Fruit fly (Drosophila melanogaster) whole organism, embryonic: Measurements from ENCODE around the gene CG2854.

Experiments
- Abd-B ChIP-seq: fragments of 200-800 bp; sonication (Bioruptor generic); optimal IDR thresholded peaks from 2 replicates; lab custom pipeline; 2018; ENCODE audit warnings: missing biosample characterization, mild to moderate bottlenecking, missing genetic modification characterization, moderate library complexity
- Atf-2 ChIP-seq: fragments of 200-800 bp; sonication (Bioruptor generic); optimal IDR thresholded peaks from 2 replicates; lab custom pipeline; 2016; ENCODE audit warnings: missing biosample characterization, missing genetic modification characterization
- CG1024 ChIP-seq: fragments of 200-800 bp; sonication (Bioruptor generic); IDR thresholded peaks from 2 replicates; pipeline ENCODE4 v1.3.6; 2022; ENCODE audit warnings: missing biosample characterization, missing genetic modification characterization
- CG11695 ChIP-seq: fragments of 200-800 bp; sonication (Bioruptor generic); IDR thresholded peaks from 3 replicates; pipeline ENCODE4 v1.3.6; 2022; ENCODE audit warnings: missing biosample characterization, missing genetic modification characterization
- CG15479 ChIP-seq: fragments of 200-800 bp; sonication (Bioruptor generic); optimal IDR thresholded peaks from 3 replicates; lab custom pipeline; 2019; ENCODE audit warnings: missing biosample characterization, mild to moderate bottlenecking, missing genetic modification characterization, moderate library complexity
- CG15601 ChIP-seq: fragments of 200-800 bp; sonication (Bioruptor generic); optimal IDR thresholded peaks from 3 replicates; lab custom pipeline; 2019; ENCODE audit warnings: missing biosample characterization, mild to moderate bottlenecking, missing genetic modification characterization, moderate library complexity
- CG1647 ChIP-seq: fragments of 200-800 bp; sonication (Bioruptor generic); optimal IDR thresholded peaks from 3 replicates; lab custom pipeline; 2016; ENCODE audit warnings: missing biosample characterization, missing genetic modification characterization
- CG16863 ChIP-seq: fragments of 200-800 bp; sonication (Bioruptor generic); optimal IDR thresholded peaks from 3 replicates; lab custom pipeline; 2016; ENCODE audit warnings: missing biosample characterization, missing genetic modification characterization
- CG18619 ChIP-seq: fragments of 200-800 bp; sonication (Bioruptor generic); optimal IDR thresholded peaks from 3 replicates; lab custom pipeline; 2017; ENCODE audit warnings: missing biosample characterization, mild to moderate bottlenecking, missing genetic modification characterization
- CG2120 ChIP-seq: fragments of 200-800 bp; sonication (Bioruptor generic); optimal IDR thresholded peaks from 3 replicates; lab custom pipeline; 2016; ENCODE audit warnings: missing biosample characterization, missing genetic modification characterization
- CG2199 ChIP-seq: fragments of 200-800 bp; sonication (Bioruptor generic); IDR thresholded peaks from 3 replicates; pipeline ENCODE4 v1.3.6; 2022; ENCODE audit warnings: missing biosample characterization, missing genetic modification characterization
- CG2202 ChIP-seq: fragments of 200-800 bp; sonication (Bioruptor generic); optimal IDR thresholded peaks from 2 replicates; lab custom pipeline; 2018; ENCODE audit warnings: missing biosample characterization, mild to moderate bottlenecking, missing genetic modification characterization
- CG32772 ChIP-seq: fragments of 200-800 bp; sonication (Bioruptor generic); IDR thresholded peaks from 2 replicates; pipeline ENCODE4 v1.3.6; 2022; ENCODE audit warnings: missing biosample characterization, missing genetic modification characterization
- CG34224 ChIP-seq: fragments of 200-800 bp; sonication (Bioruptor generic); IDR thresholded peaks from 3 replicates; pipeline ENCODE4 v1.3.6; 2022; ENCODE audit warnings: missing biosample characterization, missing genetic modification characterization; ENCODE audit not compliant: partially characterized antibody
- CG3847 ChIP-seq: fragments of 200-800 bp; sonication (Bioruptor generic); IDR thresholded peaks from 2 replicates; pipeline ENCODE4 v1.3.6; 2022; ENCODE audit warnings: missing biosample characterization, missing genetic modification characterization
- CG4730 ChIP-seq: fragments of 200-800 bp; sonication (Bioruptor generic); IDR thresholded peaks from 2 replicates; pipeline ENCODE4 v1.3.6; 2022; ENCODE audit warnings: missing biosample characterization, missing genetic modification characterization
- CG6683 ChIP-seq: fragments of 200-800 bp; sonication (Bioruptor generic); optimal IDR thresholded peaks from 2 replicates; lab custom pipeline; 2017; ENCODE audit warnings: missing biosample characterization, mild to moderate bottlenecking, missing genetic modification characterization, missing genetic modification reagents
- CG7271 ChIP-seq: fragments of 200-800 bp; sonication (Bioruptor generic); optimal IDR thresholded peaks from 2 replicates; lab custom pipeline; 2018; ENCODE audit warnings: missing biosample characterization, mild to moderate bottlenecking, missing genetic modification characterization, moderate library complexity
- CG7745 ChIP-seq: fragments of 200-800 bp; sonication (Bioruptor generic); optimal IDR thresholded peaks from 2 replicates; lab custom pipeline; 2018; ENCODE audit warnings: missing biosample characterization, mild to moderate bottlenecking, missing genetic modification characterization, moderate library complexity
- CG8359 ChIP-seq: fragments of 200-800 bp; sonication (Bioruptor generic); optimal IDR thresholded peaks from 2 replicates; lab custom pipeline; 2017; ENCODE audit warnings: missing biosample characterization, mild to moderate bottlenecking, missing genetic modification characterization, borderline replicate concordance
- CG8478 ChIP-seq: fragments of >200 bp; optimal IDR thresholded peaks from 2 replicates; lab custom pipeline; 2018
- CkIIα-i1 ChIP-seq: fragments of 200-800 bp; sonication (Bioruptor generic); IDR thresholded peaks from 2 replicates; pipeline ENCODE4 v1.3.6; 2022; ENCODE audit warnings: missing biosample characterization, missing genetic modification characterization
- Dip3 ChIP-seq: fragments of 200-800 bp; sonication (Bioruptor generic); optimal IDR thresholded peaks from 3 replicates; lab custom pipeline; 2016; ENCODE audit warnings: missing biosample characterization, missing genetic modification characterization
- Dll ChIP-seq: fragments of 200-800 bp; sonication (Bioruptor generic); IDR thresholded peaks from 4 replicates; pipeline ENCODE4 v1.3.6; 2022; ENCODE audit warnings: missing biosample characterization, missing genetic modification characterization; ENCODE audit not compliant: partially characterized antibody
- Dref ChIP-seq: fragments of 200-800 bp; sonication (Bioruptor generic); IDR thresholded peaks from 2 replicates; pipeline ENCODE4 v1.3.6; 2022; ENCODE audit warnings: missing biosample characterization, missing genetic modification characterization
- Hey ChIP-seq: fragments of 200-800 bp; sonication (Bioruptor generic); optimal IDR thresholded peaks from 3 replicates; lab custom pipeline; 2018; ENCODE audit warnings: missing biosample characterization, mild to moderate bottlenecking, missing genetic modification characterization
- HmgD ChIP-seq: fragments of 200-800 bp; sonication (Bioruptor generic); optimal IDR thresholded peaks from 3 replicates; lab custom pipeline; 2016; ENCODE audit warnings: missing biosample characterization, missing genetic modification characterization
- NfI ChIP-seq: fragments of 200-800 bp; sonication (Bioruptor generic); optimal IDR thresholded peaks from 3 replicates; lab custom pipeline; 2018; ENCODE audit warnings: missing biosample characterization, mild to moderate bottlenecking, missing genetic modification characterization, moderate library complexity
- Oli ChIP-seq: fragments of 200-800 bp; sonication (Bioruptor generic); optimal IDR thresholded peaks from 2 replicates; lab custom pipeline; 2018; ENCODE audit warnings: missing biosample characterization, mild to moderate bottlenecking, missing genetic modification characterization, moderate library complexity
- Taf1 ChIP-seq: fragments of 200-800 bp; sonication (Bioruptor generic); IDR thresholded peaks from 2 replicates; pipeline ENCODE4 v1.3.6; 2022; ENCODE audit warnings: missing biosample characterization, missing genetic modification characterization
- Trl ChIP-seq, 3 experiments: fragments of >200 bp in 2 of 3; fragments of 200-800 bp in 1 of 3; sonication (Bioruptor generic) in 1 of 3; optimal IDR thresholded peaks; 2 replicates in 1 of 3; 3 replicates in 2 of 3; lab custom pipeline; 2016 to 2017; ENCODE audit warnings: missing biosample characterization in 1 of 3, missing genetic modification characterization in 1 of 3
- Usf ChIP-seq: fragments of 200-800 bp; sonication (Bioruptor generic); optimal IDR thresholded peaks from 2 replicates; lab custom pipeline; 2017; ENCODE audit warnings: missing genotype, missing biosample characterization, missing genetic modification characterization
- Xbp1 ChIP-seq: fragments of 200-800 bp; sonication (Bioruptor generic); optimal IDR thresholded peaks from 3 replicates; lab custom pipeline; 2016; ENCODE audit warnings: missing biosample characterization, mild to moderate bottlenecking, missing genetic modification characterization
- Xrp1 ChIP-seq: fragments of 200-800 bp; sonication (Bioruptor generic); IDR thresholded peaks from 2 replicates; pipeline ENCODE4 v1.3.6; 2022; ENCODE audit warnings: missing biosample characterization, missing genetic modification characterization
- cas ChIP-seq: fragments of 200-800 bp; sonication (Bioruptor generic); IDR thresholded peaks from 2 replicates; pipeline ENCODE4 v1.3.6; 2022; ENCODE audit warnings: missing biosample characterization, missing genetic modification characterization
- esg ChIP-seq: fragments of 200-800 bp; sonication (Bioruptor generic); conservative IDR thresholded peaks from 2 replicates; pipeline ENCODE4 v1.3.6; 2022; ENCODE audit warnings: missing biosample characterization, missing genetic modification characterization
- exex ChIP-seq: fragments of 200-800 bp; sonication (Bioruptor generic); optimal IDR thresholded peaks from 4 replicates; lab custom pipeline; 2018; ENCODE audit warnings: missing biosample characterization, mild to moderate bottlenecking, missing genetic modification characterization, moderate library complexity
- fd96Cb ChIP-seq: fragments of 200-800 bp; sonication (Bioruptor generic); optimal IDR thresholded peaks from 2 replicates; lab custom pipeline; 2018; ENCODE audit warnings: missing biosample characterization, mild to moderate bottlenecking, missing genetic modification characterization, moderate library complexity
- gfzf ChIP-seq: fragments of 200-800 bp; sonication (Bioruptor generic); optimal IDR thresholded peaks from 2 replicates; lab custom pipeline; 2016; ENCODE audit warnings: missing biosample characterization, mild to moderate bottlenecking, missing genetic modification characterization, moderate library complexity
- ken ChIP-seq: fragments of 200-800 bp; sonication (Bioruptor generic); IDR thresholded peaks from 3 replicates; pipeline ENCODE4 v1.3.6; 2022; ENCODE audit warnings: missing biosample characterization, missing genetic modification characterization
- lab ChIP-seq: fragments of 200-800 bp; sonication (Bioruptor generic); optimal IDR thresholded peaks from 3 replicates; lab custom pipeline; 2017; ENCODE audit warnings: missing biosample characterization, missing genetic modification characterization, mild to moderate bottlenecking, moderate library complexity, missing genetic modification reagents
- lilli ChIP-seq: fragments of 200-800 bp; sonication (Bioruptor generic); optimal IDR thresholded peaks from 3 replicates; lab custom pipeline; 2016; ENCODE audit warnings: missing biosample characterization, missing genetic modification characterization
- lmd ChIP-seq: fragments of 200-800 bp; sonication (Bioruptor generic); IDR thresholded peaks from 2 replicates; pipeline ENCODE4 v1.3.6; 2022; ENCODE audit warnings: missing biosample characterization, missing genetic modification characterization
- mld ChIP-seq: fragments of 200-800 bp; sonication (Bioruptor generic); IDR thresholded peaks from 3 replicates; pipeline ENCODE4 v1.3.6; 2022; ENCODE audit warnings: missing biosample characterization, missing genetic modification characterization; ENCODE audit not compliant: partially characterized antibody
- phol ChIP-seq: fragments of 200-800 bp; sonication (Bioruptor generic); optimal IDR thresholded peaks from 3 replicates; lab custom pipeline; 2018; ENCODE audit warnings: missing biosample characterization, mild to moderate bottlenecking, missing genetic modification characterization, moderate library complexity
- pita ChIP-seq: fragments of 200-800 bp; sonication (Bioruptor generic); optimal IDR thresholded peaks from 2 replicates; lab custom pipeline; 2017; ENCODE audit warnings: missing biosample characterization, mild to moderate bottlenecking, missing genetic modification characterization
- trem ChIP-seq: fragments of 200-800 bp; optimal IDR thresholded peaks from 3 replicates; lab custom pipeline; 2019; ENCODE audit warnings: missing biosample characterization, mild to moderate bottlenecking, missing genetic modification characterization, moderate library complexity
- usp ChIP-seq: fragments of >200 bp; optimal IDR thresholded peaks from 2 replicates; lab custom pipeline; 2017; ENCODE audit warnings: missing biosample characterization, missing genetic modification characterization
- vvl ChIP-seq: fragments of 200-800 bp; sonication (Bioruptor generic); IDR thresholded peaks from 2 replicates; pipeline ENCODE4 v1.3.6; 2022; ENCODE audit warnings: missing biosample characterization, missing genetic modification characterization
- z ChIP-seq: fragments of 200-800 bp; sonication (Bioruptor generic); IDR thresholded peaks from 3 replicates; pipeline ENCODE4 v1.3.6; 2022; ENCODE audit warnings: missing biosample characterization, missing genetic modification characterization

CG2854 gene

dm6 chrX:2340009-2340733, 13.2 kb downstream of the CG2854 start (continued):
- TF ChIP-seq exex (tag; lab: Kevin White, UChicago) = peak; percentile 64
- TF ChIP-seq Abd-B (GFP tag; lab: Kevin White, UChicago) = peak; percentile 46
- TF ChIP-seq mld = no peak
- TF ChIP-seq CG2120 (GFP tag; lab: Kevin White, UChicago) = peak; percentile 27
- no peak for TF ChIP-seq usp (GFP tag; lab: Kevin White, UChicago)
- TF ChIP-seq esg (GFP tag; lab: Robert Waterston, UW) = no peak
- TF ChIP-seq Dref (GFP tag; lab: Robert Waterston, UW) = peak; percentile 84
- TF ChIP-seq ken (GFP tag; lab: Robert Waterston, UW) = no peak
- no peak for TF ChIP-seq Trl (optimal IDR thresholded peaks at IDR 0.05; lab: Kevin White, UChicago)
- TF ChIP-seq Trl (GFP tag; optimal IDR thresholded peaks at IDR 0.05; lab: Kevin White, UChicago) = no peak
- peak; percentile 44 for TF ChIP-seq HmgD (GFP tag; lab: Kevin White, UChicago)
- TF ChIP-seq CG32772 (GFP tag; lab: Robert Waterston, UW) = no peak
- TF ChIP-seq CG11695 = no peak
- TF ChIP-seq CkIIα-i1 (GFP tag; lab: Robert Waterston, UW) = no peak
- no peak for TF ChIP-seq CG8478 (lab: Kevin White, UChicago)
- TF ChIP-seq Xrp1 (GFP tag; lab: Robert Waterston, UW) = no peak
- TF ChIP-seq CG6683 (GFP tag; lab: Kevin White, UChicago) = no peak
- no peak for TF ChIP-seq Oli (tag; lab: Kevin White, UChicago)
- peak; percentile 40; the same call in 1 of the 2 replicates for TF ChIP-seq CG3847
- TF ChIP-seq cas (GFP tag; lab: Robert Waterston, UW) = no peak
- no peak for TF ChIP-seq CG4730 (GFP tag; lab: Robert Waterston, UW)
- TF ChIP-seq lmd (GFP tag; lab: Robert Waterston, UW) = no peak
- TF ChIP-seq Dll (GFP tag; lab: Robert Waterston, UW) = peak; percentile 66
- no peak for TF ChIP-seq CG16863 (GFP tag; lab: Kevin White, UChicago)
- no peak for TF ChIP-seq CG7271 (tag; lab: Kevin White, UChicago)
- TF ChIP-seq Dip3 (GFP tag; lab: Kevin White, UChicago) = no peak
- no peak for TF ChIP-seq fd96Cb (tag; lab: Kevin White, UChicago)
- TF ChIP-seq gfzf (GFP tag; lab: Kevin White, UChicago) = peak; percentile 54
- no peak for TF ChIP-seq lab (GFP tag; lab: Kevin White, UChicago)
- TF ChIP-seq lilli (GFP tag; lab: Kevin White, UChicago) = no peak
- no peak for TF ChIP-seq z (GFP tag; lab: Robert Waterston, UW)
- TF ChIP-seq CG1024 (GFP tag; lab: Robert Waterston, UW) = no peak
- TF ChIP-seq CG18619 = no peak
- TF ChIP-seq CG2199 (GFP tag; lab: Robert Waterston, UW) = peak; percentile 44; the same call in 1 of the 3 replicates
- peak; percentile 82 for TF ChIP-seq pita
- no peak for TF ChIP-seq Atf-2 (GFP tag; lab: Kevin White, UChicago)
- peak; percentile 25; the same call in 1 of the 2 replicates for TF ChIP-seq vvl
- peak; percentile 97 for TF ChIP-seq trem
- no peak for TF ChIP-seq CG15479 (GFP tag; lab: Kevin White, UChicago)
- no peak for TF ChIP-seq Usf (GFP tag; lab: Kevin White, UChicago)
- no peak for TF ChIP-seq CG2202
- no peak for TF ChIP-seq CG1647 (GFP tag; lab: Kevin White, UChicago)
- no peak for TF ChIP-seq Taf1 (GFP tag; lab: Robert Waterston, UW)
- TF ChIP-seq CG7745 (tag; lab: Kevin White, UChicago) = no peak
- no peak for TF ChIP-seq NfI
- TF ChIP-seq CG8359 (GFP tag; lab: Kevin White, UChicago) = no peak
- TF ChIP-seq Xbp1 (GFP tag; lab: Kevin White, UChicago) = peak; percentile 12
- peak; percentile 68; the same call in 2 of the 3 replicates for TF ChIP-seq CG34224 (GFP tag; lab: Robert Waterston, UW)
- TF ChIP-seq Hey (tag; lab: Kevin White, UChicago) = no peak
- peak; percentile 38 for TF ChIP-seq phol (tag; lab: Kevin White, UChicago)
- TF ChIP-seq CG15601 (tag; lab: Kevin White, UChicago) = peak; percentile 19
